Fruit fly (Drosophila melanogaster) whole organism, embryonic: ENCODE results near the gene CG42764.

Experiments used
- Atf-2 ChIP-seq: fragments of 200-800 bp; sonication (Bioruptor generic); optimal IDR thresholded peaks from 2 replicates; lab custom pipeline; 2016; ENCODE audit warnings: missing biosample characterization, missing genetic modification characterization
- Awh ChIP-seq: fragments of 200-800 bp; sonication (Bioruptor generic); IDR thresholded peaks from 2 replicates; pipeline ENCODE4, ENCODE4 v1.3.6; 2022; ENCODE audit warnings: missing biosample characterization, missing genetic modification characterization
- CG10209 ChIP-seq: fragments of 200-800 bp; sonication (Bioruptor generic); optimal IDR thresholded peaks from 3 replicates; lab custom pipeline; 2017; ENCODE audit warnings: missing biosample characterization, mild to moderate bottlenecking, missing genetic modification characterization, missing genetic modification reagents
- CG10959 ChIP-seq: fragments of 200-800 bp; sonication (Bioruptor generic); IDR thresholded peaks from 2 replicates; pipeline ENCODE4 v1.3.6; 2022; ENCODE audit warnings: missing biosample characterization, missing genetic modification characterization
- CG11093 ChIP-seq: fragments of 200-800 bp; sonication (Bioruptor generic); IDR thresholded peaks from 3 replicates; pipeline ENCODE4 v1.3.6; 2022; ENCODE audit warnings: missing biosample characterization, missing genetic modification characterization
- CG13424 ChIP-seq: fragments of 200-800 bp; sonication (Bioruptor generic); optimal IDR thresholded peaks from 2 replicates; lab custom pipeline; 2019; ENCODE audit warnings: missing biosample characterization, mild to moderate bottlenecking, missing genetic modification characterization, moderate library complexity
- CG13894 ChIP-seq: fragments of 200-800 bp; sonication (Bioruptor generic); optimal IDR thresholded peaks from 3 replicates; lab custom pipeline; 2018; ENCODE audit warnings: missing biosample characterization, mild to moderate bottlenecking, missing genetic modification characterization, moderate library complexity
- CG14667 ChIP-seq: fragments of 200-800 bp; sonication (Bioruptor generic); IDR thresholded peaks from 2 replicates; pipeline ENCODE4 v1.3.6; 2022; ENCODE audit warnings: missing biosample characterization, missing genetic modification characterization
- CG15696 ChIP-seq: fragments of 200-800 bp; sonication (Bioruptor generic); optimal IDR thresholded peaks from 2 replicates; lab custom pipeline; 2019; ENCODE audit warnings: missing biosample characterization, mild to moderate bottlenecking, missing genetic modification characterization, moderate library complexity
- CG17612 ChIP-seq: fragments of 200-800 bp; sonication (Bioruptor generic); IDR thresholded peaks from 2 replicates; pipeline ENCODE4 v1.3.6; 2022; ENCODE audit warnings: missing biosample characterization, missing genetic modification characterization
- CG2129 ChIP-seq: fragments of 200-800 bp; sonication (Bioruptor generic); IDR thresholded peaks from 2 replicates; pipeline ENCODE4 v1.3.6; 2022; ENCODE audit warnings: missing biosample characterization, missing genetic modification characterization; ENCODE audit not compliant: partially characterized antibody
- CG31224 ChIP-seq: fragments of 200-800 bp; sonication (Bioruptor generic); IDR thresholded peaks from 2 replicates; pipeline ENCODE4 v1.3.6; 2022; ENCODE audit warnings: missing biosample characterization, missing genetic modification characterization
- CG3847 ChIP-seq: fragments of 200-800 bp; sonication (Bioruptor generic); IDR thresholded peaks from 2 replicates; pipeline ENCODE4 v1.3.6; 2022; ENCODE audit warnings: missing biosample characterization, missing genetic modification characterization
- CG4282 ChIP-seq: fragments of 200-800 bp; sonication (Bioruptor generic); optimal IDR thresholded peaks from 2 replicates; lab custom pipeline; 2016; ENCODE audit warnings: missing biosample characterization, missing genetic modification characterization
- CG4404 ChIP-seq: fragments of 200-800 bp; sonication (Bioruptor generic); IDR thresholded peaks from 2 replicates; pipeline ENCODE4 v1.3.6; 2022; ENCODE audit warnings: missing biosample characterization, missing genetic modification characterization
- CG4707 ChIP-seq: fragments of 200-800 bp; sonication (Bioruptor generic); optimal IDR thresholded peaks from 2 replicates; lab custom pipeline; 2018; ENCODE audit warnings: missing biosample characterization, mild to moderate bottlenecking, missing genetic modification characterization, moderate library complexity
- CG5180 ChIP-seq: fragments of 200-800 bp; sonication (Bioruptor generic); optimal IDR thresholded peaks from 3 replicates; lab custom pipeline; 2017; ENCODE audit warnings: missing biosample characterization, missing genetic modification characterization, mild to moderate bottlenecking, moderate library complexity, missing genetic modification reagents
- CG5953 ChIP-seq: fragments of 200-800 bp; sonication (Bioruptor generic); IDR thresholded peaks from 2 replicates; pipeline ENCODE4 v1.3.6; 2022; ENCODE audit warnings: missing biosample characterization, missing genetic modification characterization
- CG8944 ChIP-seq: fragments of 200-800 bp; sonication (Bioruptor generic); optimal IDR thresholded peaks from 3 replicates; lab custom pipeline; 2016; ENCODE audit warnings: missing biosample characterization, missing genetic modification characterization
- Dbx ChIP-seq: fragments of 200-800 bp; sonication (Bioruptor generic); IDR thresholded peaks from 3 replicates; pipeline ENCODE4 v1.3.6; 2022; ENCODE audit warnings: missing biosample characterization, missing genetic modification characterization
- Dek ChIP-seq: fragments of 200-800 bp; sonication (Bioruptor generic); optimal IDR thresholded peaks from 3 replicates; lab custom pipeline; 2019; ENCODE audit warnings: missing biosample characterization, mild to moderate bottlenecking, missing genetic modification characterization, moderate library complexity
- Dp ChIP-seq: fragments of 200-800 bp; sonication (Bioruptor generic); optimal IDR thresholded peaks from 2 replicates; lab custom pipeline; 2018; ENCODE audit warnings: missing biosample characterization, mild to moderate bottlenecking, missing genetic modification characterization, moderate library complexity
- Eip74EF ChIP-seq, 2 experiments: fragments of 200-800 bp in 1 of 2; fragments of >200 bp in 1 of 2; sonication (Bioruptor generic) in 1 of 2; optimal IDR thresholded peaks; 2 replicates each; lab custom pipeline; 2017 to 2019; ENCODE audit warnings: missing biosample characterization in 2 of 2, missing genetic modification characterization in 2 of 2, mild to moderate bottlenecking in 1 of 2, moderate library complexity in 1 of 2
- Ets97D ChIP-seq: fragments of 200-800 bp; sonication (Bioruptor generic); optimal IDR thresholded peaks from 3 replicates; lab custom pipeline; 2016; ENCODE audit warnings: missing biosample characterization, missing genetic modification characterization
- Gug ChIP-seq: fragments of 200-800 bp; sonication (Bioruptor generic); IDR thresholded peaks from 4 replicates; pipeline ENCODE4 v1.3.6; 2022; ENCODE audit warnings: missing biosample characterization, missing genetic modification characterization
- HLH3B ChIP-seq: fragments of 200-800 bp; sonication (Bioruptor generic); IDR thresholded peaks from 2 replicates; pipeline ENCODE4 v1.3.6; 2022; ENCODE audit warnings: missing biosample characterization, missing genetic modification characterization
- HLHmδ ChIP-seq: fragments of 200-800 bp; sonication (Bioruptor generic); optimal IDR thresholded peaks from 2 replicates; lab custom pipeline; 2018; ENCODE audit warnings: missing biosample characterization, mild to moderate bottlenecking, missing genetic modification characterization, moderate library complexity
- Lpt ChIP-seq: fragments of >200 bp; optimal IDR thresholded peaks from 2 replicates; lab custom pipeline; 2018; ENCODE audit warnings: missing biosample characterization, missing genetic modification characterization
- Mes4 ChIP-seq: fragments of 200-800 bp; sonication (Bioruptor generic); optimal IDR thresholded peaks from 2 replicates; lab custom pipeline; 2016; ENCODE audit warnings: missing biosample characterization, missing genetic modification characterization
- NfI ChIP-seq: fragments of 200-800 bp; sonication (Bioruptor generic); optimal IDR thresholded peaks from 3 replicates; lab custom pipeline; 2018; ENCODE audit warnings: missing biosample characterization, mild to moderate bottlenecking, missing genetic modification characterization, moderate library complexity
- Tbp ChIP-seq: fragments of >200 bp; optimal IDR thresholded peaks from 2 replicates; lab custom pipeline; 2018; ENCODE audit warnings: missing biosample characterization, missing genetic modification characterization
- al ChIP-seq: fragments of 200-800 bp; sonication (Bioruptor generic); IDR thresholded peaks from 2 replicates; pipeline ENCODE4 v1.3.6; 2022; ENCODE audit warnings: missing biosample characterization, missing genetic modification characterization
- aop ChIP-seq: fragments of 200-800 bp; sonication (Bioruptor generic); IDR thresholded peaks from 2 replicates; pipeline ENCODE4 v1.3.6; 2022; ENCODE audit warnings: missing biosample characterization, missing genetic modification characterization
- ase ChIP-seq: fragments of 200-800 bp; sonication (Bioruptor generic); IDR thresholded peaks from 3 replicates; pipeline ENCODE4 v1.3.6; 2022; ENCODE audit warnings: missing biosample characterization, missing genetic modification characterization
- ato ChIP-seq: fragments of 200-800 bp; sonication (Bioruptor generic); IDR thresholded peaks from 2 replicates; pipeline ENCODE4 v1.3.6; 2022; ENCODE audit warnings: missing biosample characterization, missing genetic modification characterization; ENCODE audit not compliant: partially characterized antibody
- ems ChIP-seq: fragments of 200-800 bp; sonication (Bioruptor generic); optimal IDR thresholded peaks from 3 replicates; lab custom pipeline; 2016; ENCODE audit warnings: missing biosample characterization, missing genetic modification characterization
- gem ChIP-seq: fragments of 200-800 bp; sonication (Bioruptor generic); optimal IDR thresholded peaks from 2 replicates; lab custom pipeline; 2019; ENCODE audit warnings: missing biosample characterization, mild to moderate bottlenecking, missing genetic modification characterization, moderate library complexity
- gro ChIP-seq: fragments of 200-800 bp; sonication (Bioruptor generic); optimal IDR thresholded peaks from 2 replicates; lab custom pipeline; 2016; ENCODE audit warnings: missing biosample characterization, missing genetic modification characterization
- maf-S ChIP-seq: fragments of 200-800 bp; sonication (Bioruptor generic); optimal IDR thresholded peaks from 2 replicates; lab custom pipeline; 2016; ENCODE audit warnings: missing biosample characterization, missing genetic modification characterization
- mam ChIP-seq: fragments of 200-800 bp; sonication (Bioruptor generic); optimal IDR thresholded peaks from 3 replicates; lab custom pipeline; 2016; ENCODE audit warnings: missing biosample characterization, missing genetic modification characterization
- nerfin-2 ChIP-seq: fragments of 200-800 bp; sonication (Bioruptor generic); IDR thresholded peaks from 2 replicates; pipeline ENCODE4 v1.3.6; 2022; ENCODE audit warnings: missing biosample characterization, missing genetic modification characterization; ENCODE audit not compliant: partially characterized antibody
- nmo ChIP-seq: fragments of 200-800 bp; sonication (Bioruptor generic); optimal IDR thresholded peaks from 2 replicates; lab custom pipeline; 2018; ENCODE audit warnings: missing biosample characterization, mild to moderate bottlenecking, missing genetic modification characterization, moderate library complexity
- p53 ChIP-seq: fragments of 200-800 bp; sonication (Bioruptor generic); optimal IDR thresholded peaks from 2 replicates; lab custom pipeline; 2016; ENCODE audit warnings: missing biosample characterization, missing genetic modification characterization
- pita ChIP-seq: fragments of 200-800 bp; sonication (Bioruptor generic); optimal IDR thresholded peaks from 2 replicates; lab custom pipeline; 2017; ENCODE audit warnings: missing biosample characterization, mild to moderate bottlenecking, missing genetic modification characterization
- row ChIP-seq: fragments of 200-800 bp; sonication (Bioruptor generic); IDR thresholded peaks from 3 replicates; pipeline ENCODE4 v1.3.6; 2022; ENCODE audit warnings: missing biosample characterization, missing genetic modification characterization
- shn ChIP-seq: fragments of 200-800 bp; sonication (Bioruptor generic); optimal IDR thresholded peaks from 3 replicates; lab custom pipeline; 2016; ENCODE audit warnings: missing biosample characterization, missing genetic modification characterization
- tgo ChIP-seq: fragments of 200-800 bp; sonication (Bioruptor generic); IDR thresholded peaks from 3 replicates; pipeline ENCODE4 v1.3.6; 2022; ENCODE audit warnings: missing biosample characterization, missing genetic modification characterization
- vnd ChIP-seq: fragments of 200-800 bp; sonication (Bioruptor generic); IDR thresholded peaks from 3 replicates; pipeline ENCODE4 v1.3.6; 2022; ENCODE audit warnings: missing biosample characterization, missing genetic modification characterization; ENCODE audit not compliant: partially characterized antibody
- wek ChIP-seq: fragments of 200-800 bp; sonication (Bioruptor generic); optimal IDR thresholded peaks from 3 replicates; lab custom pipeline; 2018; ENCODE audit warnings: missing biosample characterization, mild to moderate bottlenecking, missing genetic modification characterization, moderate library complexity

Gene CG42764

DNA sequence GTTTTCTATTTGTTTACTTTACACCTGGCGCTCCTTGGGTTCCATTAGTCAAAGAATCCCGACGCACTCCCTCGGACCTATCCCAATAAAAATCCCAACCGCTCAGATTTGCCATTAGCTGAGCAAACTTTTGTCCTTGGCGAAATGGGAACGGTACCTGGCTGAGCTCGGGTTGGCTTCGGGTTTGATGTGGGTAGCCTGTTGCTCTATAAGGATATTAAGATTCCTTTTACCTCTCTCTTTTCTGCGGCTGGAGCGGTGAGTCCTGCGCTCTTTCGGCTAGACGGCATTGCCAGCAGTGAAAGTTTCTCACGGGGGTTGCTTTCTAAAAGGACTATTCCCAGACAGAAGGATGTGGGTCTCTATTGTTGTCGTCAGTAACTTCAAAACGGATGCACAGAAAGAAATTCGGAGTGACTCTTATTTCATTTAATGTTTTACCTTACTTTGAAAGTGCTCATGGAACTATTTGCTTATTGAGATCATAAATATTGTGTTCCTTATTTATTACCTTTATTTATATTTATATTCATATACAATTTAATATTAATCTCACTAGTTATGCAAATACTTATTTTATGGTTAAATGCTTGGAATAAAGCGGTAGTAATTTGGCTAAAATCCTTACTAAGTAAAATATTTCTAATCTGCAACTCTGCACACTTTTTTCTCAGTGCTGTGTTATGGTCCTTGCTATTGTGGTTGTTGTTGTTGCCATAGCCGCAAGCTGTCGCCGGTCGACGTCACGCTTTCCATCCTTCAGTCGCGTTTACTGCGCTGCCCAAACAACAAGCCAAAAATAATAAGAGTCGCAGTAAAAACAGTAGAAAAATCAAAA is 24.0 kb downstream of the CG42764 start, which contains the start of gene CG5910 (continued):
- TF ChIP-seq maf-S (GFP tag; lab: Kevin White, UChicago) (no peak), Awh (GFP tag; lab: Robert Waterston, UW) (peak; percentile 67), CG8944 (no peak), p53 (GFP tag; lab: Kevin White, UChicago) (no peak), CG10209 (peak; percentile 89), CG31224 (GFP tag; lab: Robert Waterston, UW) (peak; percentile 66), CG11093 (GFP tag; lab: Robert Waterston, UW) (peak; percentile 64; the same call in 1 of the 3 replicates), ems (GFP tag; lab: Kevin White, UChicago) (peak; percentile 10), CG17612 (GFP tag; lab: Robert Waterston, UW) (peak; percentile 50; the same call in 1 of the 2 replicates), Gug (GFP tag; lab: Robert Waterston, UW) (peak; percentile 51; the same call in 1 of the 4 replicates), Dbx (GFP tag; lab: Robert Waterston, UW) (peak; percentile 88), Eip74EF (GFP tag; optimal IDR thresholded peaks at IDR 0.05; lab: Kevin White, UChicago) (peak in 1 of 2 experiments; percentile 90), Ets97D (GFP tag; lab: Kevin White, UChicago) (no peak), CG13424 (peak; percentile 94), Atf-2 (GFP tag; lab: Kevin White, UChicago) (peak; percentile 3), CG15696 (tag; lab: Kevin White, UChicago) (peak; percentile 84), CG14667 (GFP tag; lab: Robert Waterston, UW) (peak; percentile 67; the same call in 1 of the 2 replicates), ase (peak; percentile 52; the same call in 1 of the 3 replicates), NfI (GFP tag; lab: Kevin White, UChicago) (peak; percentile 84), CG5953 (GFP tag; lab: Robert Waterston, UW) (0 out of 2 replicates have a peak, but pooled peaks have one; percentile 10), CG2129 (GFP tag; lab: Robert Waterston, UW) (no peak), Dek (tag; lab: Kevin White, UChicago) (peak; percentile 89), Mes4 (no peak), gro (no peak), vnd (GFP tag; lab: Robert Waterston, UW) (no peak), Tbp (GFP tag; lab: Kevin White, UChicago) (no peak), nmo (peak; percentile 95), aop (GFP tag; lab: Robert Waterston, UW) (no peak), Dp (no peak), CG13894 (tag; lab: Kevin White, UChicago) (peak; percentile 87), wek (GFP tag; lab: Kevin White, UChicago) (peak; percentile 42), row (GFP tag; lab: Robert Waterston, UW) (peak; percentile 84), nerfin-2 (no peak), CG4707 (peak; percentile 34), ato (GFP tag; lab: Robert Waterston, UW) (no peak), HLH3B (GFP tag; lab: Robert Waterston, UW) (peak; percentile 76), gem (tag; lab: Kevin White, UChicago) (peak; percentile 96), Lpt (GFP tag; lab: Kevin White, UChicago) (no peak), HLHmδ (GFP tag; lab: Kevin White, UChicago) (no peak), CG4404 (no peak; the same call in none of the 2 replicates), CG5180 (peak; percentile 78), CG10959 (GFP tag; lab: Robert Waterston, UW) (peak; percentile 43), CG4282 (GFP tag; lab: Kevin White, UChicago) (no peak), pita (GFP tag; lab: Kevin White, UChicago) (no peak), tgo (GFP tag; lab: Robert Waterston, UW) (peak; percentile 78), CG3847 (GFP tag; lab: Robert Waterston, UW) (peak; percentile 80), shn (GFP tag; lab: Kevin White, UChicago) (no peak), al (GFP tag; lab: Robert Waterston, UW) (peak; percentile 74), mam (peak; percentile 53)
